Fruit fly (Drosophila melanogaster) whole organism, adult: ENCODE results near the gene CG13689.

Source experiments
- cnc ChIP-seq, 2 experiments: fragments of >200 bp; optimal IDR thresholded peaks; 2 replicates each; lab custom pipeline; 2017
- kay ChIP-seq: fragments of 200-800 bp; sonication (Bioruptor generic); peaks from one replicate; lab custom pipeline; 2016; ENCODE audit warnings: missing biosample characterization, missing genetic modification characterization, borderline replicate concordance

- no peak for TF ChIP-seq kay (GFP tag; lab: Kevin White, UChicago)
- no peak for TF ChIP-seq cnc (optimal IDR thresholded peaks at IDR 0.05; lab: Kevin White, UChicago)
These were observed 6.9 kb downstream of the CG13689 start for dm6 chr2L:609497-609896.
